Worm (Caenorhabditis elegans) whole organism, mixed stage, embryonic: ENCODE measurements around the gene F08G2.8.

Experiments
- M03D4.4 ChIP-seq: sonication (generic microtip); optimal IDR thresholded peaks from 2 replicates; lab custom pipeline; 2017; ENCODE audit warnings: mild to moderate bottlenecking, missing genetic modification characterization, missing compliant biosample characterization
- blmp-1 ChIP-seq: fragments of 150-350 bp; optimal IDR thresholded peaks from 2 replicates; lab custom pipeline; 2014; ENCODE audit warnings: missing biosample characterization, missing genetic modification characterization
- cnd-1 ChIP-seq: fragments of 200-800 bp; sonication (Bioruptor generic); optimal IDR thresholded peaks from 2 replicates; lab custom pipeline; 2018; ENCODE audit warnings: mild to moderate bottlenecking, missing genetic modification characterization, missing compliant biosample characterization
- elt-1 ChIP-seq: sonication (generic microtip); optimal IDR thresholded peaks from 2 replicates; lab custom pipeline; 2017; ENCODE audit warnings: missing genetic modification characterization, mild to moderate bottlenecking, missing compliant biosample characterization, antibody characterized with exemption, moderate library complexity, borderline replicate concordance; ENCODE audit not compliant: insufficient read depth
- elt-3 ChIP-seq: fragments of 150-350 bp; optimal IDR thresholded peaks from 2 replicates; lab custom pipeline; 2014; ENCODE audit warnings: missing biosample characterization, missing genetic modification characterization
- lsy-2 ChIP-seq: fragments of 150-350 bp; optimal IDR thresholded peaks from 2 replicates; lab custom pipeline; 2014; ENCODE audit warnings: missing biosample characterization, missing genetic modification characterization
- mls-2 ChIP-seq: sonication (generic microtip); optimal IDR thresholded peaks from 2 replicates; lab custom pipeline; 2016; ENCODE audit warnings: mild to moderate bottlenecking, missing genetic modification characterization, moderate library complexity, missing compliant biosample characterization
- nhr-12 ChIP-seq: fragments of 150-350 bp; optimal IDR thresholded peaks from 2 replicates; lab custom pipeline; 2014; ENCODE audit warnings: missing biosample characterization, missing genetic modification characterization
- nhr-237 ChIP-seq: fragments of 150-350 bp; optimal IDR thresholded peaks from 2 replicates; lab custom pipeline; 2014; ENCODE audit warnings: missing biosample characterization, missing genetic modification characterization
- nhr-28 ChIP-seq: fragments of 150-350 bp; optimal IDR thresholded peaks from 2 replicates; lab custom pipeline; 2014; ENCODE audit warnings: missing biosample characterization, missing genetic modification characterization
- sptf-1 ChIP-seq: sonication (generic microtip); optimal IDR thresholded peaks from 2 replicates; lab custom pipeline; 2017; ENCODE audit warnings: mild to moderate bottlenecking, missing genetic modification characterization, moderate library complexity, missing compliant biosample characterization
- unc-120 ChIP-seq: sonication (generic microtip); optimal IDR thresholded peaks from 2 replicates; lab custom pipeline; 2017; ENCODE audit warnings: missing genetic modification characterization, missing compliant biosample characterization; ENCODE audit not compliant: poor library complexity, severe bottlenecking
- unc-39 ChIP-seq: fragments of 150-350 bp; optimal IDR thresholded peaks from 2 replicates; lab custom pipeline; 2014; ENCODE audit warnings: missing biosample characterization, missing genetic modification characterization
- unc-62 ChIP-seq: fragments of 150-350 bp; optimal IDR thresholded peaks from 2 replicates; lab custom pipeline; 2014; ENCODE audit warnings: missing biosample characterization, missing genetic modification reagents, missing genetic modification characterization

DNA sequence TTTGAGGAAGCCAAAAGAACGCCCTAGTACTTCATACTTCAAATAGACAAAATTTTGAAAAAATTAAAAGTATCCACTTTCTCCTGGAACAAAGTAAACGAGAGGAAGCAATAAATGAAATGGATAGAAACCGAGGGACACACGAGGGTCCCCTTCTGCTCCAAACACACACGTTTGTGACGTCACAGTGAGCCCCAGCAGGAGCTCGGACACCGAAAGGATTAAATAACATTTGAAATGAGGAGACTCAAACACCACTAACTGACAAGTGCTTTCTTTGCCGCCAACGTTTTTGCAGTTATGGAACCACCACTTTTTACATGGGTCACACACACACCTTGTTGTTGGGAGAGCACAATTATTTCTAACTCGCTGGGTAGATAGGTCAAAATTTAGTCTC lies 51.4 kb downstream of the F08G2.8 start:
- TF ChIP-seq unc-62 (no peak), unc-39 (tag; lab: Kevin White, UChicago) (no peak), nhr-12 (no peak), unc-120 (peak; percentile 14), M03D4.4 (no peak), elt-1 (tag; lab: Kevin White, UChicago) (no peak), mls-2 (no peak), nhr-237 (tag; lab: Kevin White, UChicago) (no peak), blmp-1 (tag; lab: Kevin White, UChicago) (no peak), elt-3 (tag; lab: Kevin White, UChicago) (no peak), nhr-28 (tag; lab: Kevin White, UChicago) (no peak), lsy-2 (no peak), cnd-1 (tag; lab: Kevin White, UChicago) (no peak), sptf-1 (tag; lab: Kevin White, UChicago) (no peak)
